Worm (Caenorhabditis elegans) whole organism, L4/young adult: ENCODE measurements around the gene R11E3.1.

Experiments
- W03F9.2 ChIP-seq: fragments of 150-350 bp; optimal IDR thresholded peaks from 2 replicates; lab custom pipeline; 2014; ENCODE audit warnings: missing biosample characterization, missing genetic modification characterization
- him-1 ChIP-seq: sonication (generic microtip); optimal IDR thresholded peaks from 2 replicates; lab custom pipeline; 2016; ENCODE audit warnings: missing genotype, missing genetic modification reagents, missing genetic modification characterization, missing compliant biosample characterization

ce11 chrIV:4744167-4744566, 45.4 kb upstream of the R11E3.1 start, which contains the start of gene hoe-1:
- TF ChIP-seq W03F9.2 (tag; lab: Kevin White, UChicago) (no peak), him-1 (tag; lab: Kevin White, UChicago) (no peak)
